Fruit fly (Drosophila melanogaster) whole organism, embryonic: ENCODE data around the gene arg.

Source experiments
- ATbp ChIP-seq: fragments of 200-800 bp; sonication (Bioruptor generic); optimal IDR thresholded peaks from 2 replicates; lab custom pipeline; 2017; ENCODE audit warnings: missing biosample characterization, mild to moderate bottlenecking, missing genetic modification characterization, missing genetic modification reagents
- Abd-B ChIP-seq: fragments of 200-800 bp; sonication (Bioruptor generic); optimal IDR thresholded peaks from 2 replicates; lab custom pipeline; 2018; ENCODE audit warnings: missing biosample characterization, mild to moderate bottlenecking, missing genetic modification characterization, moderate library complexity
- Adf1 ChIP-seq: fragments of 200-800 bp; sonication (Bioruptor generic); IDR thresholded peaks from 2 replicates; pipeline ENCODE4 v1.3.6; 2022; ENCODE audit warnings: missing biosample characterization, missing genetic modification characterization
- CG10366 ChIP-seq: fragments of 200-800 bp; sonication (Bioruptor generic); IDR thresholded peaks from 2 replicates; pipeline ENCODE4 v1.3.6; 2022; ENCODE audit warnings: missing biosample characterization, missing genetic modification characterization
- CG10959 ChIP-seq: fragments of 200-800 bp; sonication (Bioruptor generic); IDR thresholded peaks from 2 replicates; pipeline ENCODE4 v1.3.6; 2022; ENCODE audit warnings: missing biosample characterization, missing genetic modification characterization
- CG12155 ChIP-seq: fragments of 200-800 bp; sonication (Bioruptor generic); optimal IDR thresholded peaks from 3 replicates; lab custom pipeline; 2016; ENCODE audit warnings: missing biosample characterization, missing genetic modification characterization
- CG12219 ChIP-seq: fragments of 200-800 bp; sonication (Bioruptor generic); optimal IDR thresholded peaks from 3 replicates; lab custom pipeline; 2018; ENCODE audit warnings: missing biosample characterization, mild to moderate bottlenecking, missing genetic modification characterization
- CG13287 ChIP-seq: fragments of 200-800 bp; sonication (Bioruptor generic); IDR thresholded peaks from 2 replicates; pipeline ENCODE4 v1.3.6; 2022; ENCODE audit warnings: missing biosample characterization, missing genetic modification characterization; ENCODE audit not compliant: partially characterized antibody
- CG1602 ChIP-seq: fragments of 200-800 bp; sonication (Bioruptor generic); optimal IDR thresholded peaks from 3 replicates; lab custom pipeline; 2016; ENCODE audit warnings: missing biosample characterization, missing genetic modification characterization
- CG1603 ChIP-seq: fragments of 200-800 bp; sonication (Bioruptor generic); optimal IDR thresholded peaks from 2 replicates; lab custom pipeline; 2019; ENCODE audit warnings: missing biosample characterization, mild to moderate bottlenecking, missing genetic modification characterization, moderate library complexity
- CG1647 ChIP-seq: fragments of 200-800 bp; sonication (Bioruptor generic); optimal IDR thresholded peaks from 3 replicates; lab custom pipeline; 2016; ENCODE audit warnings: missing biosample characterization, missing genetic modification characterization
- CG17912 ChIP-seq: fragments of 200-800 bp; sonication (Bioruptor generic); optimal IDR thresholded peaks from 2 replicates; lab custom pipeline; 2018; ENCODE audit warnings: missing biosample characterization, mild to moderate bottlenecking, missing genetic modification characterization
- CG2120 ChIP-seq: fragments of 200-800 bp; sonication (Bioruptor generic); optimal IDR thresholded peaks from 3 replicates; lab custom pipeline; 2016; ENCODE audit warnings: missing biosample characterization, missing genetic modification characterization
- CG2199 ChIP-seq: fragments of 200-800 bp; sonication (Bioruptor generic); IDR thresholded peaks from 3 replicates; pipeline ENCODE4 v1.3.6; 2022; ENCODE audit warnings: missing biosample characterization, missing genetic modification characterization
- CG3847 ChIP-seq: fragments of 200-800 bp; sonication (Bioruptor generic); IDR thresholded peaks from 2 replicates; pipeline ENCODE4 v1.3.6; 2022; ENCODE audit warnings: missing biosample characterization, missing genetic modification characterization
- CG5953 ChIP-seq: fragments of 200-800 bp; sonication (Bioruptor generic); IDR thresholded peaks from 2 replicates; pipeline ENCODE4 v1.3.6; 2022; ENCODE audit warnings: missing biosample characterization, missing genetic modification characterization
- CG6175 ChIP-seq: fragments of 200-800 bp; sonication (Bioruptor generic); IDR thresholded peaks from 3 replicates; pipeline ENCODE4 v1.3.6; 2022; ENCODE audit warnings: missing biosample characterization, missing genetic modification characterization
- CG6272 ChIP-seq: fragments of 200-800 bp; sonication (Bioruptor generic); IDR thresholded peaks from 2 replicates; pipeline ENCODE4 v1.3.6; 2022; ENCODE audit warnings: missing biosample characterization, missing genetic modification characterization
- CG7928 ChIP-seq: fragments of 200-800 bp; sonication (Bioruptor generic); optimal IDR thresholded peaks from 2 replicates; lab custom pipeline; 2017; ENCODE audit warnings: missing biosample characterization, mild to moderate bottlenecking, missing genetic modification characterization
- Dbx ChIP-seq: fragments of 200-800 bp; sonication (Bioruptor generic); IDR thresholded peaks from 3 replicates; pipeline ENCODE4 v1.3.6; 2022; ENCODE audit warnings: missing biosample characterization, missing genetic modification characterization
- ERR ChIP-seq: fragments of 200-800 bp; sonication (Bioruptor generic); optimal IDR thresholded peaks from 2 replicates; lab custom pipeline; 2016; ENCODE audit warnings: missing biosample characterization, missing genetic modification characterization
- Lhr ChIP-seq: fragments of 200-800 bp; sonication (Bioruptor generic); optimal IDR thresholded peaks from 3 replicates; lab custom pipeline; 2017; ENCODE audit warnings: mild to moderate bottlenecking, missing biosample characterization, missing genetic modification reagents, missing genetic modification characterization
- Mes4 ChIP-seq: fragments of 200-800 bp; sonication (Bioruptor generic); optimal IDR thresholded peaks from 2 replicates; lab custom pipeline; 2016; ENCODE audit warnings: missing biosample characterization, missing genetic modification characterization
- Myb ChIP-seq: fragments of 200-800 bp; sonication (Bioruptor generic); optimal IDR thresholded peaks from 2 replicates; lab custom pipeline; 2016; ENCODE audit warnings: missing biosample characterization, missing genetic modification characterization
- Stat92E ChIP-seq, 3 experiments: fragments of >200 bp in 2 of 3; fragments of 200-800 bp in 1 of 3; sonication (Bioruptor generic) in 1 of 3; optimal IDR thresholded peaks; 2 replicates each; lab custom pipeline; 2017 to 2019; ENCODE audit warnings: missing biosample characterization in 3 of 3, missing genetic modification characterization in 3 of 3, mild to moderate bottlenecking in 1 of 3, moderate library complexity in 1 of 3
- abd-A ChIP-seq: fragments of 200-800 bp; sonication (Bioruptor generic); optimal IDR thresholded peaks from 3 replicates; lab custom pipeline; 2019; ENCODE audit warnings: missing biosample characterization, mild to moderate bottlenecking, missing genetic modification characterization, moderate library complexity
- ac ChIP-seq: fragments of 200-800 bp; sonication (Bioruptor generic); optimal IDR thresholded peaks from 3 replicates; lab custom pipeline; 2017; ENCODE audit warnings: missing biosample characterization, mild to moderate bottlenecking, missing genetic modification characterization
- al ChIP-seq: fragments of 200-800 bp; sonication (Bioruptor generic); IDR thresholded peaks from 2 replicates; pipeline ENCODE4 v1.3.6; 2022; ENCODE audit warnings: missing biosample characterization, missing genetic modification characterization
- ara ChIP-seq: fragments of 200-800 bp; sonication (Bioruptor generic); IDR thresholded peaks from 2 replicates; pipeline ENCODE4 v1.3.6; 2022; ENCODE audit warnings: missing biosample characterization, missing genetic modification characterization
- ato ChIP-seq: fragments of 200-800 bp; sonication (Bioruptor generic); IDR thresholded peaks from 2 replicates; pipeline ENCODE4 v1.3.6; 2022; ENCODE audit warnings: missing biosample characterization, missing genetic modification characterization; ENCODE audit not compliant: partially characterized antibody
- dan ChIP-seq: fragments of 200-800 bp; sonication (Bioruptor generic); IDR thresholded peaks from 2 replicates; pipeline ENCODE4 v1.3.6; 2022; ENCODE audit warnings: missing biosample characterization, missing genetic modification characterization
- danr ChIP-seq: fragments of 200-800 bp; sonication (Bioruptor generic); IDR thresholded peaks from 2 replicates; pipeline ENCODE4 v1.3.6; 2022; ENCODE audit warnings: missing biosample characterization, missing genetic modification characterization
- emc ChIP-seq: fragments of 200-800 bp; sonication (Bioruptor generic); optimal IDR thresholded peaks from 2 replicates; lab custom pipeline; 2016; ENCODE audit warnings: missing biosample characterization, missing genetic modification characterization
- en ChIP-seq: fragments of 200-800 bp; sonication (Bioruptor generic); optimal IDR thresholded peaks from 2 replicates; lab custom pipeline; 2016; ENCODE audit warnings: missing biosample characterization, missing genetic modification characterization
- hb ChIP-seq: fragments of 200-800 bp; sonication (Bioruptor generic); IDR thresholded peaks from 3 replicates; pipeline ENCODE4 v1.3.6; 2022; ENCODE audit warnings: missing biosample characterization, missing genetic modification characterization; ENCODE audit not compliant: partially characterized antibody
- insv ChIP-seq, 2 experiments: fragments of 200-800 bp; sonication (Bioruptor generic); optimal IDR thresholded peaks; 3 replicates each; lab custom pipeline; 2016 to 2018; ENCODE audit warnings: missing biosample characterization in 2 of 2, missing genetic modification characterization in 2 of 2
- kah ChIP-seq: fragments of 200-800 bp; sonication (Bioruptor generic); optimal IDR thresholded peaks from 2 replicates; lab custom pipeline; 2018; ENCODE audit warnings: missing biosample characterization, mild to moderate bottlenecking, missing genetic modification characterization
- mld ChIP-seq: fragments of 200-800 bp; sonication (Bioruptor generic); IDR thresholded peaks from 3 replicates; pipeline ENCODE4 v1.3.6; 2022; ENCODE audit warnings: missing biosample characterization, missing genetic modification characterization; ENCODE audit not compliant: partially characterized antibody
- odd ChIP-seq: fragments of 200-800 bp; sonication (Bioruptor generic); optimal IDR thresholded peaks from 2 replicates; lab custom pipeline; 2017; ENCODE audit warnings: missing biosample characterization, mild to moderate bottlenecking, missing genetic modification characterization
- sc ChIP-seq, 3 experiments: fragments of >200 bp in 2 of 3; fragments of 200-800 bp in 1 of 3; sonication (Bioruptor generic) in 1 of 3; optimal IDR thresholded peaks; 2 replicates in 2 of 3; 3 replicates in 1 of 3; lab custom pipeline; 2017; ENCODE audit warnings: mild to moderate bottlenecking in 1 of 3, missing biosample characterization in 1 of 3, missing genetic modification characterization in 1 of 3, missing genetic modification reagents in 1 of 3
- slbo ChIP-seq: fragments of 200-800 bp; sonication (Bioruptor generic); IDR thresholded peaks from 2 replicates; pipeline ENCODE4 v1.3.6; 2022; ENCODE audit warnings: missing biosample characterization, missing genetic modification characterization
- slou ChIP-seq: fragments of 200-800 bp; sonication (Bioruptor generic); optimal IDR thresholded peaks from 3 replicates; lab custom pipeline; 2016; ENCODE audit warnings: missing biosample characterization, missing genetic modification characterization
- slp2 ChIP-seq: fragments of 200-800 bp; sonication (Bioruptor generic); optimal IDR thresholded peaks from 2 replicates; lab custom pipeline; 2016; ENCODE audit warnings: missing biosample characterization, missing genetic modification characterization
- sqz ChIP-seq: fragments of 200-800 bp; sonication (Bioruptor generic); optimal IDR thresholded peaks from 3 replicates; lab custom pipeline; 2018; ENCODE audit warnings: missing biosample characterization, mild to moderate bottlenecking, missing genetic modification characterization
- sug ChIP-seq: fragments of 200-800 bp; optimal IDR thresholded peaks from 2 replicates; lab custom pipeline; 2019; ENCODE audit warnings: missing biosample characterization, mild to moderate bottlenecking, missing genetic modification characterization, moderate library complexity
- wdn ChIP-seq: fragments of 200-800 bp; sonication (Bioruptor generic); IDR thresholded peaks from 2 replicates; pipeline ENCODE4 v1.3.6; 2022; ENCODE audit warnings: missing biosample characterization, missing genetic modification characterization
- wor ChIP-seq: fragments of 200-800 bp; sonication (Bioruptor generic); IDR thresholded peaks from 2 replicates; pipeline ENCODE4 v1.3.6; 2022; ENCODE audit warnings: missing biosample characterization, missing genetic modification characterization
- z ChIP-seq: fragments of 200-800 bp; sonication (Bioruptor generic); IDR thresholded peaks from 3 replicates; pipeline ENCODE4 v1.3.6; 2022; ENCODE audit warnings: missing biosample characterization, missing genetic modification characterization
- zfh2 ChIP-seq: fragments of 200-800 bp; sonication (Bioruptor generic); optimal IDR thresholded peaks from 2 replicates; lab custom pipeline; 2016; ENCODE audit warnings: missing biosample characterization, missing genetic modification characterization

Gene arg

DNA sequence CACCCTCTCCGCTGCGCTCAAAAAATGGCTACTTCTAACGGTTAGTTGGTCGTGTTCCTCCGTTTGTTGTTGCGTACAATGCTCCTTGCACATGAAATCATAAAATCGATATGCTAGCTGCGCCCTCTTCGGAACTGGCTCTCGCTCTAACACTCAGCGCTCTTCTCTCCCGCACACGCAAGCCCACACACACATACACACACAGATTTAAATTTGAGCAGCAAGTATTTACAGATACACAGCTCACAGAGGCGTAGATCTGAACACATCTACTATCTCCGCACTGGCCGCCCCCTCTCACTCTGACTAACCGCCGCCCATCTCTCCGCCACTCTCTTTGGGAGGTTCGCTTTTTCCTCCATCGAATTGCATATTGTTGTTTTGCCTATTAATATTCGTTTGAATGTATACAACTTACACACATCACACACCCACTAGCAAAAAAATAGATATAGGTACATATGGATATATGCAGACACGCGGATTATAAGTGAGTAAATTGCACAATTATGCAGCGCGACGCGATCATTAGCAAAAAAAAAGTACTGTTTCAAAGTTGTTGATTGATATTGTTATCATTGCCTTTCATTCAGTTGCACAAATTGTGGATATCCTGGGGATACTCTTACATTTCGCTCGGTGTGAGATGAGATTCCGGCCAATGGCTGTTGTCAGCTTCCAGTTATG, 13.3 kb downstream of the arg start (continued):
- TF ChIP-seq slp2 (GFP tag; lab: Kevin White, UChicago): peak; percentile 77
- peak; percentile 52 for TF ChIP-seq CG1602
- TF ChIP-seq dan: no peak
- peak; percentile 80 for TF ChIP-seq ara (GFP tag; lab: Robert Waterston, UW)
- TF ChIP-seq sc (optimal IDR thresholded peaks at IDR 0.05; lab: Kevin White, UChicago): no peak
- no peak for TF ChIP-seq sc (GFP tag; optimal IDR thresholded peaks at IDR 0.05; lab: Kevin White, UChicago)
- TF ChIP-seq wor (GFP tag; lab: Robert Waterston, UW): no peak
- peak; percentile 90 for TF ChIP-seq CG6175 (GFP tag; lab: Robert Waterston, UW)
- TF ChIP-seq ac (GFP tag; lab: Kevin White, UChicago): no peak
- TF ChIP-seq hb (GFP tag; lab: Robert Waterston, UW): no peak
- no peak for TF ChIP-seq CG6272 (GFP tag; lab: Robert Waterston, UW)
- TF ChIP-seq CG5953 (GFP tag; lab: Robert Waterston, UW): peak; percentile 75
- TF ChIP-seq CG17912 (GFP tag; lab: Kevin White, UChicago): peak; percentile 74
- TF ChIP-seq ATbp (GFP tag; lab: Kevin White, UChicago): peak; percentile 76
- TF ChIP-seq danr (GFP tag; lab: Robert Waterston, UW): 0 out of 2 replicates have a peak, but pooled peaks have one; percentile 30
- peak; percentile 94 for TF ChIP-seq zfh2 (GFP tag; lab: Kevin White, UChicago)
- peak; percentile 78 for TF ChIP-seq ERR (GFP tag; lab: Kevin White, UChicago)
- no peak for TF ChIP-seq CG7928 (GFP tag; lab: Kevin White, UChicago)
- TF ChIP-seq wdn (GFP tag; lab: Robert Waterston, UW): peak; percentile 78
- peak; percentile 53 for TF ChIP-seq kah
- peak; percentile 66; the same call in 1 of the 2 replicates for TF ChIP-seq CG10959 (GFP tag; lab: Robert Waterston, UW)
- TF ChIP-seq mld (GFP tag; lab: Robert Waterston, UW): no peak
- TF ChIP-seq slbo (GFP tag; lab: Robert Waterston, UW): peak; percentile 96
- no peak for TF ChIP-seq insv (GFP tag; optimal IDR thresholded peaks at IDR 0.05; lab: Kevin White, UChicago)
- TF ChIP-seq CG3847 (GFP tag; lab: Robert Waterston, UW): peak; percentile 87
- peak; percentile 58 for TF ChIP-seq odd (GFP tag; lab: Kevin White, UChicago)
- TF ChIP-seq Stat92E (GFP tag; optimal IDR thresholded peaks at IDR 0.05; lab: Kevin White, UChicago): no peak
- TF ChIP-seq ato: no peak
- TF ChIP-seq CG2199: peak; percentile 80; the same call in 2 of the 3 replicates
- TF ChIP-seq Adf1 (GFP tag; lab: Robert Waterston, UW): peak; percentile 44; the same call in 1 of the 2 replicates
- TF ChIP-seq emc (GFP tag; lab: Kevin White, UChicago): peak; percentile 24
- TF ChIP-seq al: peak; percentile 75
- TF ChIP-seq CG12155: peak; percentile 85
- TF ChIP-seq CG1603 (tag; lab: Kevin White, UChicago): peak; percentile 79
- TF ChIP-seq Abd-B: no peak
- peak; percentile 84 for TF ChIP-seq CG1647 (GFP tag; lab: Kevin White, UChicago)
- TF ChIP-seq CG10366 (GFP tag; lab: Robert Waterston, UW): peak; percentile 84
- TF ChIP-seq sqz (GFP tag; lab: Kevin White, UChicago): peak; percentile 40
- peak; percentile 84 for TF ChIP-seq sug (tag; lab: Kevin White, UChicago)
- peak; percentile 55 for TF ChIP-seq abd-A (tag; lab: Kevin White, UChicago)
- peak; percentile 77 for TF ChIP-seq Myb (GFP tag; lab: Kevin White, UChicago)
- TF ChIP-seq z (GFP tag; lab: Robert Waterston, UW): peak; percentile 59; the same call in 2 of the 3 replicates
- peak; percentile 73 for TF ChIP-seq Mes4 (GFP tag; lab: Kevin White, UChicago)
- TF ChIP-seq CG12219: peak; percentile 77
- TF ChIP-seq en (GFP tag; lab: Kevin White, UChicago): peak; percentile 77
- peak; percentile 40 for TF ChIP-seq slou (GFP tag; lab: Kevin White, UChicago)
- peak; percentile 92 for TF ChIP-seq Dbx (GFP tag; lab: Robert Waterston, UW)
- peak; percentile 96 for TF ChIP-seq CG2120
- no peak; the same call in 1 of the 2 replicates for TF ChIP-seq CG13287 (GFP tag; lab: Robert Waterston, UW)
- TF ChIP-seq Lhr (GFP tag; lab: Kevin White, UChicago): no peak
